Worm (Caenorhabditis elegans) whole organism, young adult: Measurements from ENCODE around the gene F07F6.7.

Experiments used
- B0261.1 ChIP-seq: sonication (generic microtip); optimal IDR thresholded peaks from 2 replicates; lab custom pipeline; 2016; ENCODE audit warnings: mild to moderate bottlenecking, missing genetic modification characterization, moderate library complexity, missing compliant biosample characterization
- F10E7.11 ChIP-seq: sonication (generic microtip); optimal IDR thresholded peaks from 2 replicates; lab custom pipeline; 2017; ENCODE audit warnings: mild to moderate bottlenecking, missing genetic modification characterization, moderate library complexity, missing compliant biosample characterization
- F22D6.2 ChIP-seq: sonication (generic microtip); optimal IDR thresholded peaks from 2 replicates; lab custom pipeline; 2016; ENCODE audit warnings: mild to moderate bottlenecking, missing genetic modification characterization, missing compliant biosample characterization
- F39B2.1 ChIP-seq: fragments of 200-800 bp; sonication (Bioruptor generic); IDR thresholded peaks from 2 replicates; pipeline ENCODE4 v1.3.6; 2022; ENCODE audit warnings: missing genetic modification reagents, missing genetic modification characterization, missing compliant biosample characterization
- F57A8.1 ChIP-seq: fragments of 200-800 bp; sonication (Bioruptor generic); optimal IDR thresholded peaks from 2 replicates; lab custom pipeline; 2018; ENCODE audit warnings: mild to moderate bottlenecking, missing genetic modification characterization, moderate library complexity, missing compliant biosample characterization
- akir-1 ChIP-seq: fragments of 200-800 bp; sonication (Bioruptor generic); optimal IDR thresholded peaks from 2 replicates; lab custom pipeline; 2018; ENCODE audit warnings: mild to moderate bottlenecking, missing genetic modification characterization, moderate library complexity, missing compliant biosample characterization
- ama-1 ChIP-seq, 3 experiments: fragments of 150-350 bp in 1 of 3; sonication (generic microtip) in 2 of 3; optimal IDR thresholded peaks; 2 replicates each; lab custom pipeline; 2014 to 2018; ENCODE audit warnings: missing biosample characterization in 2 of 3, missing genetic modification characterization in 2 of 3, missing genetic modification reagents in 2 of 3
- attf-3 ChIP-seq: fragments of 200-800 bp; sonication (Bioruptor generic); conservative IDR thresholded peaks from 2 replicates; pipeline ENCODE4 v1.3.6; 2022; ENCODE audit warnings: missing genetic modification reagents, missing genetic modification characterization, missing compliant biosample characterization
- attf-6 ChIP-seq: fragments of 200-800 bp; sonication (Bioruptor generic); IDR thresholded peaks from 2 replicates; pipeline ENCODE4 v1.3.6; 2022; ENCODE audit warnings: missing genetic modification reagents, missing genetic modification characterization, missing compliant biosample characterization
- ccch-3 ChIP-seq: fragments of 200-800 bp; sonication (Bioruptor generic); optimal IDR thresholded peaks from 2 replicates; lab custom pipeline; 2018; ENCODE audit warnings: mild to moderate bottlenecking, missing genetic modification characterization, missing compliant biosample characterization
- cebp-1 ChIP-seq, 2 experiments: fragments of 200-800 bp in 1 of 2; sonication (Bioruptor generic) in 1 of 2; sonication (generic microtip) in 1 of 2; IDR thresholded peaks in 1 of 2; optimal IDR thresholded peaks in 1 of 2; 2 replicates each; pipeline versions ENCODE4 v1.3.6 to Lab custom; 2017 to 2022; ENCODE audit warnings: missing compliant biosample characterization in 2 of 2, missing genetic modification characterization in 2 of 2, mild to moderate bottlenecking in 1 of 2, missing genetic modification reagents in 1 of 2, moderate library complexity in 1 of 2
- chd-7 ChIP-seq: sonication (generic microtip); optimal IDR thresholded peaks from 2 replicates; lab custom pipeline; 2016; ENCODE audit warnings: mild to moderate bottlenecking, missing genetic modification characterization, moderate library complexity, missing compliant biosample characterization
- die-1 ChIP-seq: sonication (generic microtip); optimal IDR thresholded peaks from 2 replicates; lab custom pipeline; 2016; ENCODE audit warnings: missing genotype, mild to moderate bottlenecking, missing genetic modification characterization, missing compliant biosample characterization
- dox-1 ChIP-seq: fragments of 200-800 bp; sonication (Bioruptor generic); IDR thresholded peaks from 2 replicates; pipeline ENCODE4 v1.3.6; 2022; ENCODE audit warnings: missing genetic modification reagents, missing genetic modification characterization, missing compliant biosample characterization
- dpff-1 ChIP-seq: sonication (generic microtip); optimal IDR thresholded peaks from 2 replicates; lab custom pipeline; 2017; ENCODE audit warnings: mild to moderate bottlenecking, missing genetic modification characterization, missing compliant biosample characterization
- egl-18 ChIP-seq: fragments of 200-800 bp; sonication (Bioruptor generic); IDR thresholded peaks from 2 replicates; pipeline ENCODE4 v1.3.6; 2022; ENCODE audit warnings: missing genetic modification reagents, missing genetic modification characterization, missing compliant biosample characterization
- him-1 ChIP-seq: sonication (generic microtip); optimal IDR thresholded peaks from 2 replicates; lab custom pipeline; 2016; ENCODE audit warnings: missing genotype, missing genetic modification reagents, missing genetic modification characterization, missing compliant biosample characterization
- hmg-1.2 ChIP-seq: fragments of 200-800 bp; sonication (Bioruptor generic); IDR thresholded peaks from 2 replicates; pipeline ENCODE4 v1.3.6; 2022; ENCODE audit warnings: missing genetic modification reagents, missing genetic modification characterization, missing compliant biosample characterization
- madf-10 ChIP-seq: sonication (generic microtip); optimal IDR thresholded peaks from 2 replicates; lab custom pipeline; 2016; ENCODE audit warnings: mild to moderate bottlenecking, missing genetic modification characterization, missing compliant biosample characterization
- madf-6 ChIP-seq: fragments of 200-800 bp; sonication (Bioruptor generic); IDR thresholded peaks from 2 replicates; pipeline ENCODE4 v1.3.6; 2022; ENCODE audit warnings: missing genetic modification reagents, missing genetic modification characterization, missing compliant biosample characterization
- nfya-1 ChIP-seq: sonication (generic microtip); optimal IDR thresholded peaks from 2 replicates; lab custom pipeline; 2017; ENCODE audit warnings: antibody characterized with exemption, missing compliant biosample characterization, missing genetic modification characterization, borderline replicate concordance; ENCODE audit not compliant: insufficient read depth
- pha-4 ChIP-seq: fragments of 150-350 bp; sonication (generic microtip); optimal IDR thresholded peaks from 2 replicates; lab custom pipeline; 2014; ENCODE audit warnings: missing biosample characterization, missing genetic modification reagents, missing genetic modification characterization
- rec-8 ChIP-seq, 2 experiments: sonication (generic microtip); optimal IDR thresholded peaks; 2 replicates each; lab custom pipeline; 2016; ENCODE audit warnings: mild to moderate bottlenecking in 2 of 2, missing genetic modification characterization in 2 of 2, missing genetic modification reagents in 2 of 2, missing genotype in 2 of 2, missing biosample characterization in 1 of 2, missing compliant biosample characterization in 1 of 2, moderate library complexity in 1 of 2
- rpc-1 ChIP-seq, 2 experiments: fragments of 150-350 bp in 1 of 2; sonication (generic microtip) in 1 of 2; optimal IDR thresholded peaks; 2 replicates each; lab custom pipeline; 2014 to 2018; ENCODE audit warnings: missing biosample characterization in 1 of 2, missing genetic modification characterization in 1 of 2, missing genetic modification reagents in 1 of 2, missing genotype in 1 of 2
- sea-2 ChIP-seq: fragments of 200-800 bp; sonication (Bioruptor generic); IDR thresholded peaks from 2 replicates; pipeline ENCODE4 v1.3.6; 2022; ENCODE audit warnings: missing genetic modification characterization, missing compliant biosample characterization
- snpc-1.3 ChIP-seq: sonication (generic microtip); optimal IDR thresholded peaks from 2 replicates; lab custom pipeline; 2017; ENCODE audit warnings: missing genetic modification characterization, mild to moderate bottlenecking, missing compliant biosample characterization, antibody characterized with exemption, moderate library complexity, missing genotype, missing genetic modification reagents; ENCODE audit not compliant: insufficient read depth
- sptf-2 ChIP-seq: fragments of 200-800 bp; sonication (Bioruptor generic); optimal IDR thresholded peaks from 2 replicates; lab custom pipeline; 2018; ENCODE audit warnings: mild to moderate bottlenecking, missing genetic modification characterization, missing compliant biosample characterization
- tbx-9 ChIP-seq: sonication (generic microtip); optimal IDR thresholded peaks from 2 replicates; lab custom pipeline; 2016; ENCODE audit warnings: borderline replicate concordance, missing genetic modification characterization, inconsistent platforms, missing compliant biosample characterization
- unc-130 ChIP-seq: sonication (generic microtip); optimal IDR thresholded peaks from 2 replicates; lab custom pipeline; 2016; ENCODE audit warnings: missing genetic modification reagents, missing genetic modification characterization, missing compliant biosample characterization
- ztf-26 ChIP-seq: sonication (generic microtip); optimal IDR thresholded peaks from 2 replicates; lab custom pipeline; 2017; ENCODE audit warnings: missing genetic modification characterization, missing compliant biosample characterization

F07F6.7 gene

ce11 chrII:5412467-5412866 is 11.2 kb downstream of the F07F6.7 start, which contains the start of the genes EEED8.13 and EEED8.18 (continued):
- no peak for TF ChIP-seq B0261.1 (tag; lab: Kevin White, UChicago)
- no peak for TF ChIP-seq F10E7.11
- no peak for TF ChIP-seq him-1 (tag; lab: Kevin White, UChicago)
- no peak for TF ChIP-seq madf-6
- TF ChIP-seq attf-3 (GFP tag; lab: Robert Waterston, UW) = no peak
- no peak for TF ChIP-seq cebp-1 (GFP tag; IDR thresholded peaks at IDR 0.05; lab: Robert Waterston, UW)
- no peak for TF ChIP-seq cebp-1 (tag; optimal IDR thresholded peaks at IDR 0.05; lab: Kevin White, UChicago)

- TF ChIP-seq F39B2.1 (GFP tag; lab: Robert Waterston, UW) = no peak
- no peak for TF ChIP-seq ama-1 (optimal IDR thresholded peaks at IDR 0.05; lab: Kevin White, UChicago)
- TF ChIP-seq ama-1 (GFP tag; optimal IDR thresholded peaks at IDR 0.05; lab: Kevin White, UChicago) = no peak
- TF ChIP-seq sea-2 (GFP tag; lab: Robert Waterston, UW) = no peak
- no peak for TF ChIP-seq ccch-3 (GFP tag; lab: Kevin White, UChicago)
- no peak for TF ChIP-seq unc-130 (GFP tag; lab: Kevin White, UChicago)
- no peak for TF ChIP-seq snpc-1.3 (tag; lab: Kevin White, UChicago)
- no peak for TF ChIP-seq F57A8.1
- no peak for TF ChIP-seq ztf-26 (tag; lab: Kevin White, UChicago)
- no peak for TF ChIP-seq dox-1 (GFP tag; lab: Robert Waterston, UW)
- TF ChIP-seq akir-1 (GFP tag; lab: Kevin White, UChicago) = no peak
- TF ChIP-seq die-1 = no peak
- TF ChIP-seq nfya-1 (tag; lab: Kevin White, UChicago) = no peak
- no peak for TF ChIP-seq madf-10
Observed at ce11 chrII:5408924-5409323, 14.7 kb downstream of the F07F6.7 start, which contains the start of the genes EEED8.12 and EEED8.4. Gene EEED8.12, minus strand, starts transcription at chrII:5409024. Gene EEED8.4, plus strand, starts transcription at chrII:5409319.

ce11 chrII:5407548-5407947 is 16.1 kb downstream of the F07F6.7 start, which contains the start of gene clec-141:
Gene clec-141, minus strand, starts transcription at chrII:5407648.
- TF ChIP-seq B0261.1 (tag; lab: Kevin White, UChicago) (no peak), egl-18 (GFP tag; lab: Robert Waterston, UW) (no peak), tbx-9 (no peak), attf-6 (GFP tag; lab: Robert Waterston, UW) (no peak), chd-7 (tag; lab: Kevin White, UChicago) (no peak), F22D6.2 (tag; lab: Kevin White, UChicago) (no peak), sptf-2 (GFP tag; lab: Kevin White, UChicago) (no peak), rpc-1 (optimal IDR thresholded peaks at IDR 0.05; lab: Kevin White, UChicago) (no peak), rpc-1 (tag; optimal IDR thresholded peaks at IDR 0.05; lab: Kevin White, UChicago) (no peak)

ce11 chrII:5399201-5399600 is 24.5 kb downstream of the F07F6.7 start, which contains the start of gene mog-5:
Gene mog-5, plus strand, starts transcription at chrII:5399538.
- TF ChIP-seq dpff-1 (no peak), pha-4 (tag; lab: Kevin White, UChicago) (peak; percentile 22), rpc-1 (optimal IDR thresholded peaks at IDR 0.05; lab: Kevin White, UChicago) (peak; percentile 14), rpc-1 (tag; optimal IDR thresholded peaks at IDR 0.05; lab: Kevin White, UChicago) (no peak), rec-8 (tag; optimal IDR thresholded peaks at IDR 0.05; lab: Kevin White, UChicago) (no peak), snpc-1.3 (tag; lab: Kevin White, UChicago) (peak; percentile 23)
- TF ChIP-seq, all 124 proteins: peak for 3

ce11 chrII:5398779-5399178 is 24.9 kb downstream of the F07F6.7 start, which contains the start of gene fbxl-3:
Gene fbxl-3, minus strand, starts transcription at chrII:5398902.
- TF ChIP-seq sptf-2 (GFP tag; lab: Kevin White, UChicago) = no peak
- TF ChIP-seq hmg-1.2 (GFP tag; lab: Robert Waterston, UW) = peak; percentile 83; the same call in 1 of the 2 replicates
